Worm (Caenorhabditis elegans) whole organism, L4/young adult: ENCODE measurements around the gene T13C5.10.

ENCODE experiments used
- dao-5 ChIP-seq: sonication (generic microtip); optimal IDR thresholded peaks from 2 replicates; lab custom pipeline; 2016; ENCODE audit warnings: missing genotype, missing genetic modification characterization, moderate library complexity, missing compliant biosample characterization
- him-1 ChIP-seq: sonication (generic microtip); optimal IDR thresholded peaks from 2 replicates; lab custom pipeline; 2016; ENCODE audit warnings: missing genotype, missing genetic modification reagents, missing genetic modification characterization, missing compliant biosample characterization

DNA sequence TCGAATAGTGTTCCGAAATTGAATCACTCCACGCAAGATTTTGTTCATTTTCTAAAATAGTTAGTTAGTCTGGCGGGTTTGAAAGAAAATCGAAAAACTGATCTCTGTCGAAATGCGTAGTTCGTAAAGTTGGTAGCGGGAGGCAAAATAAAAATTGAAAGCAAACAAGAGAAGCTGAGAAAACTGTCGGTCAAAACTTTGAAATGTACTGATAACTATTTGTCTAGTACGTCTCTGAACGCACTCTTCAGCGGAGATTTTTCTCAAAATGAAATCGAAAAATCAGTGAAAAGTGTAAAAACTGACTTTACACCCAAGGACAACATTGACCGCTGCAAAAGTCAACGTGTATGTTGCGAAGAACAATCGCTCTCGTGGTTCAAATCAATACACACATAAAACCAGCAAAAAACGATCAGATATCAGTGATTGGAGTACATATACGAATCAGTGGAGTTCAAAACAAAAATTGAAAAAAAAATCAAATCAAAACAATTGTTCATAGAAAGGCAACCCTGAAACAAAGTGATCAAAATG is 16.8 kb downstream of the T13C5.10 start, which contains the start of gene bca-1:
- TF ChIP-seq him-1 (tag; lab: Kevin White, UChicago), result no peak
- no peak for TF ChIP-seq dao-5
